Worm (Caenorhabditis elegans): ENCODE results near the gene srv-21.

Gene srv-21

ce11 chrIV:5896341-5896740, 19.2 kb upstream of the srv-21 start, which contains the start of gene pck-3:
TSS of gene pck-3 (plus strand) at chrIV:5896641.
- TF ChIP-seq mep-1 (tag; optimal IDR thresholded peaks at IDR 0.05) (no peak), lin-39 (tag; optimal IDR thresholded peaks at IDR 0.05) (no peak), C04F5.9 (tag; optimal IDR thresholded peaks at IDR 0.05) (no peak), nhr-19 (GFP tag; conservative IDR thresholded peaks at IDR 0.05) (no peak)

- TF ChIP-seq ceh-88 (GFP tag; IDR thresholded peaks at IDR 0.05) (no peak), mef-2 (tag; optimal IDR thresholded peaks at IDR 0.05) (no peak), ets-5 (GFP tag; IDR thresholded peaks at IDR 0.05) (no peak), alr-1 (tag; optimal IDR thresholded peaks at IDR 0.05; ENCODE audit: borderline replicate concordance) (no peak), aly-2 (tag; optimal IDR thresholded peaks at IDR 0.05) (no peak), sox-4 (tag; optimal IDR thresholded peaks at IDR 0.05) (no peak), efl-1 (optimal IDR thresholded peaks at IDR 0.05) (no peak), efl-1 (GFP tag; optimal IDR thresholded peaks at IDR 0.05 in 1 of 2) (no peak)
Observed at ce11 chrIV:5895190-5895589, 18.0 kb upstream of the srv-21 start, which contains the start of gene nspb-6. TSS of gene nspb-6 (plus strand) at chrIV:5895490.

- no peak for TF ChIP-seq lin-14 (GFP tag; optimal IDR thresholded peaks at IDR 0.05)
Observed at ce11 chrIV:5891265-5891664, 14.1 kb upstream of the srv-21 start, which contains the start of gene H04M03.3. TSS of gene H04M03.3 (plus strand) at chrIV:5891565.

DNA sequence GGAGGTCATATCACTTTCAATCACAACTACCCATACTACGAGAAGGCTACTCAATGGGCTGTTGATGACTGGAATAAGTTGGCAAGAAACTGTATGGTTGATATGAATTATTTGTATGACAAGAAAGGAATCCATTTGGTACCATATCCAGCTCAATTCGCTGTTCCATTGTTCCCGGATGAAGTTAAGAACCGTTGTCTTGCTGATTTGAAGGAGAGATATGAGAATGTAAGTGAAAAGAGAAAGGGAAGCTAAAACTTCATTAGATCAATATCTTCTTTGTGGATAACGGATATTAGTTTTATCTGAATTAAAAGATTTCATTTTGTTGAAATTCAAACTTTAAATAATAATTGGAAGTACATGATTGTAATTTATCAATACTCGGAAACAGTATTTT, 9.5 kb upstream of the srv-21 start:
- TF ChIP-seq aly-2 (tag; optimal IDR thresholded peaks at IDR 0.05) (no peak), efl-1 (optimal IDR thresholded peaks at IDR 0.05) (no peak), efl-1 (GFP tag; optimal IDR thresholded peaks at IDR 0.05 in 1 of 2) (peak in 1 of 2 experiments; percentile 63), blmp-1 (tag; optimal IDR thresholded peaks at IDR 0.05) (peak; percentile 55)

ce11 chrIV:5885180-5885887, 8.2 kb upstream of the srv-21 start, which contains the start of gene glf-1:
TSS of gene glf-1 (plus strand) at chrIV:5885835.
- TF ChIP-seq blmp-1 (tag; optimal IDR thresholded peaks at IDR 0.05) (peak; percentile 91), Y116A8C.19 (tag; optimal IDR thresholded peaks at IDR 0.05; ENCODE audit: borderline replicate concordance) (no peak)

ce11 chrIV:5884500-5884899, 7.4 kb upstream of the srv-21 start, which contains the start of gene H04M03.11:
TSS of gene H04M03.11 (minus strand) at chrIV:5884600.
- TF ChIP-seq unc-98 (GFP tag; IDR thresholded peaks at IDR 0.05), result no peak
- no peak for TF ChIP-seq nhr-76 (tag; optimal IDR thresholded peaks at IDR 0.05)
- TF ChIP-seq ceh-82 (tag; optimal IDR thresholded peaks at IDR 0.05), result no peak
- TF ChIP-seq nhr-90 (tag; optimal IDR thresholded peaks at IDR 0.05; ENCODE audit: poor library complexity), result no peak
- no peak for TF ChIP-seq nhr-19 (GFP tag; conservative IDR thresholded peaks at IDR 0.05)
- TF ChIP-seq isw-1 (GFP tag; IDR thresholded peaks at IDR 0.05), result no peak
- no peak for TF ChIP-seq unc-30 (tag; optimal IDR thresholded peaks at IDR 0.05)
- no peak for TF ChIP-seq hlh-4 (tag; optimal IDR thresholded peaks at IDR 0.05)
- TF ChIP-seq aha-1 (tag; optimal IDR thresholded peaks at IDR 0.05), result no peak
- no peak for TF ChIP-seq blmp-1 (tag; optimal IDR thresholded peaks at IDR 0.05)
- TF ChIP-seq ceh-63 (GFP tag; optimal IDR thresholded peaks at IDR 0.05), result no peak
- TF ChIP-seq mab-9 (GFP tag; IDR thresholded peaks at IDR 0.05), result no peak
- no peak for TF ChIP-seq fkh-4 (tag; optimal IDR thresholded peaks at IDR 0.05; ENCODE audit: borderline replicate concordance)

ce11 chrIV:5879853-5880252, 2.7 kb upstream of the srv-21 start, which contains the start of gene srv-22:
TSS of gene srv-22 (minus strand) at chrIV:5879953.
- TF ChIP-seq vab-15 (tag; optimal IDR thresholded peaks at IDR 0.05) (no peak), ceh-8 (GFP tag; optimal IDR thresholded peaks at IDR 0.05) (no peak), egl-27 (tag; optimal IDR thresholded peaks at IDR 0.05) (no peak), lin-14 (GFP tag; optimal IDR thresholded peaks at IDR 0.05) (no peak)

All from whole organism, L1 larva.